Worm (Caenorhabditis elegans) whole organism, young adult: ENCODE data around the gene edg-1.
A peak's percentile ranks its signal among the peaks of the same experiment; 100 is the strongest.

Source experiments
- B0261.1 ChIP-seq: sonication (generic microtip); optimal IDR thresholded peaks from 2 replicates; lab custom pipeline; 2016; ENCODE audit warnings: mild to moderate bottlenecking, missing genetic modification characterization, moderate library complexity, missing compliant biosample characterization
- C06A6.2 ChIP-seq: fragments of 200-800 bp; sonication (Bioruptor generic); conservative IDR thresholded peaks from 2 replicates; pipeline ENCODE4 v1.3.6; 2022; ENCODE audit warnings: missing genetic modification characterization, missing compliant biosample characterization
- D2030.7 ChIP-seq: fragments of 200-800 bp; sonication (Bioruptor generic); IDR thresholded peaks from 2 replicates; pipeline ENCODE4 v1.3.6; 2022; ENCODE audit warnings: missing genetic modification reagents, missing genetic modification characterization, missing compliant biosample characterization
- F23B12.7 ChIP-seq: sonication (generic microtip); optimal IDR thresholded peaks from 2 replicates; lab custom pipeline; 2017; ENCODE audit warnings: missing genetic modification characterization, mild to moderate bottlenecking, missing compliant biosample characterization, antibody characterized with exemption, moderate library complexity; ENCODE audit not compliant: insufficient read depth
- F33H1.4 ChIP-seq: fragments of 200-800 bp; sonication (Bioruptor generic); IDR thresholded peaks from 2 replicates; pipeline ENCODE4 v1.3.6; 2022; ENCODE audit warnings: missing genetic modification reagents, missing genetic modification characterization, missing compliant biosample characterization
- F49E8.2 ChIP-seq: sonication (generic microtip); optimal IDR thresholded peaks from 3 replicates; lab custom pipeline; 2017; ENCODE audit warnings: missing genetic modification characterization, mild to moderate bottlenecking, missing compliant biosample characterization, antibody characterized with exemption, moderate library complexity; ENCODE audit not compliant: insufficient read depth
- F52B5.7 ChIP-seq: sonication (generic microtip); optimal IDR thresholded peaks from 2 replicates; lab custom pipeline; 2016; ENCODE audit warnings: mild to moderate bottlenecking, missing genetic modification characterization, missing compliant biosample characterization
- F57A8.1 ChIP-seq: fragments of 200-800 bp; sonication (Bioruptor generic); optimal IDR thresholded peaks from 2 replicates; lab custom pipeline; 2018; ENCODE audit warnings: mild to moderate bottlenecking, missing genetic modification characterization, moderate library complexity, missing compliant biosample characterization
- K11D2.4 ChIP-seq: fragments of 200-800 bp; sonication (Bioruptor generic); IDR thresholded peaks from 2 replicates; pipeline ENCODE4 v1.3.6; 2022; ENCODE audit warnings: missing genetic modification reagents, missing genetic modification characterization, missing compliant biosample characterization
- Y56A3A.18 ChIP-seq: fragments of 200-800 bp; sonication (Bioruptor generic); IDR thresholded peaks from 2 replicates; pipeline ENCODE4 v1.3.6; 2022; ENCODE audit warnings: missing genetic modification reagents, missing genetic modification characterization, missing compliant biosample characterization
- Y79H2A.3 ChIP-seq: fragments of 200-800 bp; sonication (Bioruptor generic); conservative IDR thresholded peaks from 2 replicates; pipeline ENCODE4 v1.3.6; 2022; ENCODE audit warnings: missing genetic modification reagents, missing genetic modification characterization, missing compliant biosample characterization
- Y95B8A.8 ChIP-seq: fragments of 200-800 bp; sonication (Bioruptor generic); IDR thresholded peaks from 2 replicates; pipeline ENCODE4 v1.3.6; 2022; ENCODE audit warnings: missing genetic modification reagents, missing genetic modification characterization, missing compliant biosample characterization
- athp-1 ChIP-seq: sonication (generic microtip); optimal IDR thresholded peaks from 2 replicates; lab custom pipeline; 2017; ENCODE audit warnings: mild to moderate bottlenecking, missing genetic modification characterization, missing compliant biosample characterization
- attf-3 ChIP-seq: fragments of 200-800 bp; sonication (Bioruptor generic); conservative IDR thresholded peaks from 2 replicates; pipeline ENCODE4 v1.3.6; 2022; ENCODE audit warnings: missing genetic modification reagents, missing genetic modification characterization, missing compliant biosample characterization
- ceh-40 ChIP-seq: fragments of 200-800 bp; sonication (Bioruptor generic); IDR thresholded peaks from 2 replicates; pipeline ENCODE4 v1.3.6; 2022; ENCODE audit warnings: missing genetic modification characterization, missing compliant biosample characterization
- chd-7 ChIP-seq: sonication (generic microtip); optimal IDR thresholded peaks from 2 replicates; lab custom pipeline; 2016; ENCODE audit warnings: mild to moderate bottlenecking, missing genetic modification characterization, moderate library complexity, missing compliant biosample characterization
- dpl-1 ChIP-seq: fragments of 150-350 bp; optimal IDR thresholded peaks from 2 replicates; lab custom pipeline; 2014; ENCODE audit warnings: missing biosample characterization, missing genetic modification reagents, missing genetic modification characterization
- efl-1 ChIP-seq: fragments of 150-350 bp; optimal IDR thresholded peaks from 2 replicates; lab custom pipeline; 2014; ENCODE audit warnings: missing biosample characterization, missing genetic modification reagents, missing genetic modification characterization
- ekl-4 ChIP-seq: fragments of 200-800 bp; sonication (Bioruptor generic); IDR thresholded peaks from 2 replicates; pipeline ENCODE4 v1.3.6; 2022; ENCODE audit warnings: missing genetic modification reagents, missing genetic modification characterization, missing compliant biosample characterization
- fkh-3 ChIP-seq: sonication (generic microtip); optimal IDR thresholded peaks from 2 replicates; lab custom pipeline; 2016; ENCODE audit warnings: mild to moderate bottlenecking, missing genetic modification characterization, missing compliant biosample characterization
- him-1 ChIP-seq: sonication (generic microtip); optimal IDR thresholded peaks from 2 replicates; lab custom pipeline; 2016; ENCODE audit warnings: missing genotype, missing genetic modification reagents, missing genetic modification characterization, missing compliant biosample characterization
- hlh-12 ChIP-seq: sonication (generic microtip); optimal IDR thresholded peaks from 2 replicates; lab custom pipeline; 2016; ENCODE audit warnings: missing genetic modification characterization, missing compliant biosample characterization
- hlh-26 ChIP-seq: fragments of 200-800 bp; sonication (Bioruptor generic); conservative IDR thresholded peaks from 2 replicates; pipeline ENCODE4 v1.3.6; 2022; ENCODE audit warnings: missing genetic modification reagents, missing genetic modification characterization, missing compliant biosample characterization
- hmg-1.2 ChIP-seq: fragments of 200-800 bp; sonication (Bioruptor generic); IDR thresholded peaks from 2 replicates; pipeline ENCODE4 v1.3.6; 2022; ENCODE audit warnings: missing genetic modification reagents, missing genetic modification characterization, missing compliant biosample characterization
- hsf-1 ChIP-seq: fragments of 200-800 bp; sonication (Bioruptor generic); IDR thresholded peaks from 2 replicates; pipeline ENCODE4 v1.3.6; 2022; ENCODE audit warnings: missing genetic modification reagents, missing genetic modification characterization, missing compliant biosample characterization
- lag-1 ChIP-seq: fragments of 200-800 bp; sonication (Bioruptor generic); IDR thresholded peaks from 2 replicates; pipeline ENCODE4 v1.3.6; 2022; ENCODE audit warnings: missing genetic modification reagents, missing genetic modification characterization, missing compliant biosample characterization
- lin-26 ChIP-seq: fragments of 200-800 bp; sonication (Bioruptor generic); IDR thresholded peaks from 2 replicates; pipeline ENCODE4 v1.3.6; 2022; ENCODE audit warnings: missing genetic modification reagents, missing genetic modification characterization, missing compliant biosample characterization
- lin-35 ChIP-seq, 3 experiments: fragments of 150-350 bp in 2 of 3; sonication (generic microtip) in 1 of 3; optimal IDR thresholded peaks; 2 replicates each; lab custom pipeline; 2014 to 2018; ENCODE audit warnings: missing biosample characterization in 3 of 3, missing genetic modification characterization in 3 of 3, missing genetic modification reagents in 3 of 3
- lin-40 ChIP-seq: sonication (generic microtip); optimal IDR thresholded peaks from 2 replicates; lab custom pipeline; 2016; ENCODE audit warnings: missing genetic modification characterization, mild to moderate bottlenecking, missing compliant biosample characterization, missing genotype, missing genetic modification reagents
- lir-1 ChIP-seq: fragments of 200-800 bp; sonication (Bioruptor generic); conservative IDR thresholded peaks from 2 replicates; pipeline ENCODE4 v1.3.6; 2022; ENCODE audit warnings: missing genetic modification reagents, missing genetic modification characterization, missing compliant biosample characterization
- madf-8 ChIP-seq: fragments of 200-800 bp; sonication (Bioruptor generic); conservative IDR thresholded peaks from 2 replicates; pipeline ENCODE4 v1.3.6; 2022; ENCODE audit warnings: missing genetic modification reagents, missing genetic modification characterization, missing compliant biosample characterization
- nfya-2 ChIP-seq: fragments of 200-800 bp; sonication (Bioruptor generic); IDR thresholded peaks from 2 replicates; pipeline ENCODE4 v1.3.6; 2022; ENCODE audit warnings: missing genetic modification reagents, missing genetic modification characterization, missing compliant biosample characterization
- nhr-179 ChIP-seq: sonication (generic microtip); optimal IDR thresholded peaks from 2 replicates; lab custom pipeline; 2016; ENCODE audit warnings: mild to moderate bottlenecking, missing genetic modification characterization, missing compliant biosample characterization
- pha-4 ChIP-seq: fragments of 150-350 bp; sonication (generic microtip); optimal IDR thresholded peaks from 2 replicates; lab custom pipeline; 2014; ENCODE audit warnings: missing biosample characterization, missing genetic modification reagents, missing genetic modification characterization
- sdz-38 ChIP-seq: sonication (generic microtip); optimal IDR thresholded peaks from 2 replicates; lab custom pipeline; 2016; ENCODE audit warnings: missing genotype, missing genetic modification characterization, missing compliant biosample characterization
- tlf-1 ChIP-seq: fragments of 200-800 bp; sonication (Bioruptor generic); optimal IDR thresholded peaks from 2 replicates; lab custom pipeline; 2018; ENCODE audit warnings: mild to moderate bottlenecking, missing genetic modification characterization, missing compliant biosample characterization
- unc-62 ChIP-seq: fragments of 150-350 bp; optimal IDR thresholded peaks from 2 replicates; lab custom pipeline; 2014; ENCODE audit warnings: missing biosample characterization, missing genetic modification reagents, missing genetic modification characterization
- xnd-1 ChIP-seq: sonication (generic microtip); optimal IDR thresholded peaks from 2 replicates; lab custom pipeline; 2016; ENCODE audit warnings: missing genotype, missing genetic modification reagents, missing genetic modification characterization, missing compliant biosample characterization
- zim-3 ChIP-seq: sonication (generic microtip); optimal IDR thresholded peaks from 2 replicates; lab custom pipeline; 2017; ENCODE audit warnings: mild to moderate bottlenecking, missing genetic modification characterization, moderate library complexity, missing compliant biosample characterization
- ztf-28 ChIP-seq: fragments of 200-800 bp; sonication (Bioruptor generic); IDR thresholded peaks from 2 replicates; pipeline ENCODE4 v1.3.6; 2022; ENCODE audit warnings: missing genetic modification reagents, missing genetic modification characterization, missing compliant biosample characterization
- ztf-6 ChIP-seq: fragments of 200-800 bp; sonication (Bioruptor generic); IDR thresholded peaks from 2 replicates; pipeline ENCODE4 v1.3.6; 2022; ENCODE audit warnings: missing genetic modification reagents, missing genetic modification characterization, missing compliant biosample characterization

Gene edg-1

DNA sequence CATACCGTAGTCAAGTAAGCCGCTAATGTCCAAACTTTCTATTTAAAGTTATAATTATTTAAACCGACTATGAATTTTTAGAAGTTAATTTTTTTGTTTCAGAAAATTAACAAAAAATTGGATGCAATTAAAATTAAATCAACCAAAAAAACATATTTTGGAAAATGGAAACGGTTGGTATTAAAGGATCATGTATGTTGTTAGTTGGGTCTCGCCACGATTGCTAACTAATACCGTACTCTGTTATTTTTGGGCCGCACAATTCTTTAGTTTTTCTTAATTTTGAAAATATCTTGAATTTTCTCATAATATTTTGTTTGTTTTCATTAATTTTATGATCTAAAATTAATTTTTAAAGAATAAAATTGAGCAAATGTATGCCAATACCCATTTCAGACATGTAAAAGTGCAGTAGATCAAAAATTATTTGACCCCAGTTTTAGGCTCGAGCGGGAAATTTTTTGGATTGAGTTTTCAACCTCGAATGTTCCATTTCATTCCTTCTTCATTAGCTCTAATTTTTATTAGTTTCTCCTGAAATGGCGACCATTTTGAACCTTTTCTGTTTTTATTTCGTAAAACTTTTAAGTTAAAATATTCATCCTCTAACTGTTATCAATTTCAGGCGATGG, 51.9 kb downstream of the edg-1 start, which contains the start of gene cbd-1 (continued):
- TF ChIP-seq sdz-38 (tag; lab: Kevin White, UChicago) (no peak), attf-3 (GFP tag; lab: Robert Waterston, UW) (no peak), B0261.1 (tag; lab: Kevin White, UChicago) (no peak), lin-40 (tag; lab: Kevin White, UChicago) (no peak), him-1 (tag; lab: Kevin White, UChicago) (no peak), F52B5.7 (no peak), pha-4 (tag; lab: Kevin White, UChicago) (no peak), D2030.7 (GFP tag; lab: Robert Waterston, UW) (peak; percentile 83), xnd-1 (tag; lab: Kevin White, UChicago) (peak; percentile 85), F49E8.2 (tag; lab: Kevin White, UChicago) (peak; percentile 24), ztf-28 (no peak), tlf-1 (GFP tag; lab: Kevin White, UChicago) (peak; percentile 73), lin-35 (GFP tag; optimal IDR thresholded peaks at IDR 0.05; lab: Kevin White, UChicago) (peak in 1 of 3 experiments; percentile 41), lir-1 (GFP tag; lab: Robert Waterston, UW) (no peak), madf-8 (peak; percentile 92), lag-1 (GFP tag; lab: Robert Waterston, UW) (no peak), Y95B8A.8 (0 out of 2 replicates have a peak, but pooled peaks have one; percentile 57), F57A8.1 (no peak), hlh-12 (tag; lab: Kevin White, UChicago) (no peak), nhr-179 (no peak), zim-3 (tag; lab: Kevin White, UChicago) (no peak), nfya-2 (GFP tag; lab: Robert Waterston, UW) (no peak), athp-1 (tag; lab: Kevin White, UChicago) (no peak), unc-62 (GFP tag; lab: Kevin White, UChicago) (no peak), hmg-1.2 (GFP tag; lab: Robert Waterston, UW) (peak; percentile 27; the same call in 1 of the 2 replicates), lin-26 (GFP tag; lab: Robert Waterston, UW) (no peak), Y56A3A.18 (GFP tag; lab: Robert Waterston, UW) (no peak), chd-7 (tag; lab: Kevin White, UChicago) (no peak), hlh-26 (GFP tag; lab: Robert Waterston, UW) (no peak), ekl-4 (GFP tag; lab: Robert Waterston, UW) (0 out of 2 replicates have a peak, but pooled peaks have one; percentile 48), efl-1 (GFP tag; lab: Kevin White, UChicago) (peak; percentile 96), ceh-40 (GFP tag; lab: Robert Waterston, UW) (no peak), F33H1.4 (GFP tag; lab: Robert Waterston, UW) (peak; percentile 82), hsf-1 (GFP tag; lab: Robert Waterston, UW) (peak; percentile 98), Y79H2A.3 (GFP tag; lab: Robert Waterston, UW) (peak; percentile 70; the same call in 1 of the 2 replicates), C06A6.2 (GFP tag; lab: Robert Waterston, UW) (no peak), dpl-1 (GFP tag; lab: Kevin White, UChicago) (peak; percentile 81), ztf-6 (GFP tag; lab: Robert Waterston, UW) (no peak), fkh-3 (tag; lab: Kevin White, UChicago) (no peak), F23B12.7 (tag; lab: Kevin White, UChicago) (no peak), K11D2.4 (GFP tag; lab: Robert Waterston, UW) (no peak)
